Fruit fly (Drosophila melanogaster) whole organism, wandering third instar larva: Measurements from ENCODE around the gene vri.
A peak's percentile ranks its signal among the peaks of the same experiment; 100 is the strongest.

Experiments used
- Abd-B ChIP-seq: fragments of >200 bp; optimal IDR thresholded peaks from 2 replicates; lab custom pipeline; 2017; ENCODE audit warnings: missing biosample characterization, missing genetic modification characterization
- CG9705 ChIP-seq: fragments of 200-800 bp; sonication (Bioruptor generic); optimal IDR thresholded peaks from 2 replicates; lab custom pipeline; 2018; ENCODE audit warnings: missing biosample characterization, mild to moderate bottlenecking, missing genetic modification characterization
- CrebA ChIP-seq: fragments of 200-800 bp; sonication (Bioruptor generic); optimal IDR thresholded peaks from 2 replicates; lab custom pipeline; 2016; ENCODE audit warnings: missing biosample characterization, mild to moderate bottlenecking, missing genetic modification characterization, borderline replicate concordance
- Dif ChIP-seq: fragments of 200-275, 200-300 bp; sonication (Bioruptor generic); optimal IDR thresholded peaks from 2 replicates; lab custom pipeline; 2018; ENCODE audit warnings: missing biosample characterization, missing genetic modification characterization; ENCODE audit not compliant: partially characterized antibody
- Hnf4 ChIP-seq: fragments of 200-800 bp; sonication (Bioruptor generic); optimal IDR thresholded peaks from 2 replicates; lab custom pipeline; 2016; ENCODE audit warnings: missing biosample characterization, mild to moderate bottlenecking, missing genetic modification characterization
- Hr78 ChIP-seq: fragments of >200 bp; optimal IDR thresholded peaks from 2 replicates; lab custom pipeline; 2017; ENCODE audit warnings: missing biosample characterization, missing genetic modification characterization
- Hr83 ChIP-seq: fragments of 200-300 bp; sonication (Bioruptor generic); optimal IDR thresholded peaks from 2 replicates; lab custom pipeline; 2016; ENCODE audit warnings: missing biosample characterization, mild to moderate bottlenecking, missing genetic modification characterization, moderate library complexity; ENCODE audit not compliant: poor library complexity, severe bottlenecking
- Jra ChIP-seq: sonication (Bioruptor generic); optimal IDR thresholded peaks from 2 replicates; lab custom pipeline; 2016; ENCODE audit warnings: missing biosample characterization, missing genetic modification characterization
- Mio ChIP-seq: sonication (Bioruptor generic); optimal IDR thresholded peaks from 2 replicates; lab custom pipeline; 2016; ENCODE audit warnings: missing biosample characterization, missing genetic modification characterization
- Myc ChIP-seq: fragments of >200 bp; optimal IDR thresholded peaks from 2 replicates; lab custom pipeline; 2017
- N ChIP-seq: fragments of >200 bp; optimal IDR thresholded peaks from 2 replicates; lab custom pipeline; 2018; ENCODE audit warnings: missing biosample characterization, missing external identifiers, missing genetic modification characterization
- OdsH ChIP-seq: fragments of 200-800 bp; sonication (Bioruptor generic); optimal IDR thresholded peaks from 2 replicates; lab custom pipeline; 2016; ENCODE audit warnings: missing biosample characterization, mild to moderate bottlenecking, missing genetic modification characterization
- Rel ChIP-seq, 2 experiments: fragments of 200-800 bp; sonication (Bioruptor generic) in 1 of 2; optimal IDR thresholded peaks; 2 replicates in 1 of 2; 3 replicates in 1 of 2; lab custom pipeline; 2016 to 2019; ENCODE audit warnings: mild to moderate bottlenecking in 2 of 2, missing biosample characterization in 2 of 2, missing genetic modification characterization in 2 of 2, moderate library complexity in 1 of 2
- Vsx2 ChIP-seq: fragments of 200-300, 225-300 bp; sonication (Bioruptor generic); optimal IDR thresholded peaks from 2 replicates; lab custom pipeline; 2018; ENCODE audit warnings: missing biosample characterization, missing genetic modification characterization; ENCODE audit not compliant: partially characterized antibody
- br ChIP-seq: fragments of 200-800 bp; sonication (Bioruptor generic); optimal IDR thresholded peaks from 2 replicates; lab custom pipeline; 2016; ENCODE audit warnings: missing biosample characterization, missing genetic modification characterization
- dl ChIP-seq, 2 experiments: fragments of 175-275, 200-275 bp in 1 of 2; fragments of 200-275 bp in 1 of 2; sonication (Bioruptor generic); optimal IDR thresholded peaks; lab custom pipeline; 2018; ENCODE audit warnings: mild to moderate bottlenecking in 2 of 2, missing biosample characterization in 2 of 2, missing genetic modification characterization in 2 of 2, moderate library complexity in 2 of 2; ENCODE audit not compliant: partially characterized antibody in 2 of 2, insufficient read depth in 1 of 2
- dsf ChIP-seq: sonication (Bioruptor generic); optimal IDR thresholded peaks from 2 replicates; lab custom pipeline; 2016; ENCODE audit warnings: missing biosample characterization, missing genetic modification characterization, borderline replicate concordance
- ey ChIP-seq: fragments of 200-800 bp; sonication (Bioruptor generic); optimal IDR thresholded peaks from 2 replicates; lab custom pipeline; 2016; ENCODE audit warnings: missing biosample characterization, missing genetic modification characterization
- fru ChIP-seq: fragments of 200-800 bp; sonication (Bioruptor generic); optimal IDR thresholded peaks from 3 replicates; lab custom pipeline; 2016; ENCODE audit warnings: missing biosample characterization, mild to moderate bottlenecking, missing genetic modification characterization
- h ChIP-seq: fragments of 200-800 bp; sonication (Bioruptor generic); optimal IDR thresholded peaks from 3 replicates; lab custom pipeline; 2016; ENCODE audit warnings: missing biosample characterization, mild to moderate bottlenecking, missing genetic modification characterization
- pan ChIP-seq: fragments of >200 bp; optimal IDR thresholded peaks from 2 replicates; lab custom pipeline; 2017
- sage ChIP-seq: fragments of 200-800 bp; sonication (Bioruptor generic); optimal IDR thresholded peaks from 2 replicates; lab custom pipeline; 2016; ENCODE audit warnings: missing biosample characterization, mild to moderate bottlenecking, missing genetic modification characterization
- sv ChIP-seq: fragments of 200-800 bp; sonication (Bioruptor generic); optimal IDR thresholded peaks from 3 replicates; lab custom pipeline; 2016; ENCODE audit warnings: missing biosample characterization, missing genetic modification characterization
- tai ChIP-seq: sonication (Bioruptor generic); optimal IDR thresholded peaks from 2 replicates; lab custom pipeline; 2016; ENCODE audit warnings: missing biosample characterization, missing genetic modification characterization
- usp ChIP-seq: fragments of >200 bp; optimal IDR thresholded peaks from 2 replicates; lab custom pipeline; 2017; ENCODE audit warnings: missing biosample characterization, missing genetic modification characterization

Gene vri

DNA sequence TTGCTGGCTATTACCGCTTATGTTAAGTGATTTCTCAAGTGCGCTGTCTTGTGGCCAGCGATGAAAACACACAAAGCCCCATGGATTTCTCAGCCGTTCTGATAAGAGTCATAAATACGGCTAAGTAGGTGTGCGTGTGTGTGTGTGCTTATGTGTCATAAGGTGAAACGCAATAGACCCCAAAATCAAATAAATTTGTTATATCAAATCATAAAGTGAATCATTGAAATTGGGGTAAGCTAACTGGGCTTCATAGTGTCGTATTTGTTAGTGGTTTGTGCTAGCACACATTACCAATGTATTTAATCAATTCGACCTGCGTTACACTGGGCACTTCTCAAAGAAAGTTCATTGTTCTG, 10.9 kb downstream of the vri start:
- TF ChIP-seq usp (GFP tag; lab: Kevin White, UChicago) (no peak), CG9705 (GFP tag; lab: Kevin White, UChicago) (no peak), Hr83 (GFP tag; lab: Kevin White, UChicago) (no peak), Dif (GFP tag; lab: Kevin White, UChicago) (peak; percentile 13), fru (GFP tag; lab: Kevin White, UChicago) (no peak)

DNA sequence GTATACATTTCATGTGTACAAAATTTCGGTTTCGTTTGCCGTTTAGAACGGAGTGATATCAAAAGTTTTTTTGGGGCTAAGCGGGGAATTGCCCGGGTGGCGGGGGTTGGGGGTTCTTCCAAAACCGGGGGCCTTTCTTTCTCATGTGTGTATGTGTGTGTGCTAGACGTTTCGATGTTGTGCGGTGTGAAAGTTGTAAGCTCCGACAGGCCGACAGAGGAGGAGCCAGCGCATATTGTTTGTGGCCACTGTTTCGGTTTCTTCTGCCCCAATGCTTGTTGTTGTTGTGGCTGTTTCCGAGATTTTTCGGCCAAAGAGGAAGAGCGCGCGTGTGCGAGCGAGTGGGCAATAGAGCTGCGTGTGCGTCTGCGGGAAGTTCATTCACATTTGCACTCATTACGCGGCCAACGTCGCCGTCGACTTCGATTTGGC, 11.5 kb downstream of the vri start:
- no peak for TF ChIP-seq Mio (GFP tag; lab: Kevin White, UChicago)
- TF ChIP-seq Rel (GFP tag; optimal IDR thresholded peaks at IDR 0.05; lab: Kevin White, UChicago) = no peak
- peak; percentile 50 for TF ChIP-seq Rel (tag; optimal IDR thresholded peaks at IDR 0.05; lab: Kevin White, UChicago)
- peak; percentile 22 for TF ChIP-seq h (GFP tag; lab: Kevin White, UChicago)
- TF ChIP-seq, all 38 proteins: peak for 2

DNA sequence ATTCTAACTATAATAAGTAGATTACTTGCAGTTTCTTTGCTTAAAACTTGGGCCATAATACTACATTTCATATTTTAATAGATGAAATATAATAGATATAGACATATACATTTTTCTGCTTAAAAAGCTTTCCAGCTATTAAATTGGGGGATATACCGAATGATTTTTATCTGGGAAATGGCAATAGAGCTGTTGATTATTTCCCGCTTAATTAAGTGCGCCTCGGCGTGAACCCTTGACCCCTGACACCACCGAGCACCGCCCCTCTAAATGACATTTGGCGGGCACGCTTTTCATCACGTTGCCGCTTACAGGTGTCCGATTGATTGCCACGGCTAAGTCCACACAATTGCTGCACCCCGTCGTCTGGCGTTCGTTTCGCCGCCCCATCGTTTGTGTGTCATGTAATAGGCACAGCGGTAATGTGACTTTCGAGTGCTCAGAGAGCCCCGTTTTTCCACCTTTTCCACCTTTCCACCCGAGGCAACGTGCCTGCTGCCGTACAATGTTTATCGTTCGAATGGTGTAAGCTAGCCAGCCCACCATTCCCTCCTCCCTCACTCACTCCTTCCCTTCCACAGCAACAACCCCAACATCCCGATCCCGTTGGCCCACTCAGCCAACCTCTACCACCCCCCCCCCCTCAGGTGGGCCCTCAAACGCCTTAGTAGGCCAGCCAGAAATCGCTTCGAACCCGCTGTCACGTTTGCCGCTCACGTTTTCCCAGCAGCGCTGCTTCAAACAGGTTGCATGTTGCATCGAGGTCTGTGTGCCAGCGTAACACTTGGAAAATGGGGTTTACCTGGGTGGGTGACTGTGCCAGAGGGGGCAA, 12.3 kb downstream of the vri start:
- no peak for TF ChIP-seq tai (GFP tag; lab: Kevin White, UChicago)
- no peak for TF ChIP-seq Rel (GFP tag; optimal IDR thresholded peaks at IDR 0.05; lab: Kevin White, UChicago)
- TF ChIP-seq Rel (tag; optimal IDR thresholded peaks at IDR 0.05; lab: Kevin White, UChicago) = peak; percentile 67

DNA sequence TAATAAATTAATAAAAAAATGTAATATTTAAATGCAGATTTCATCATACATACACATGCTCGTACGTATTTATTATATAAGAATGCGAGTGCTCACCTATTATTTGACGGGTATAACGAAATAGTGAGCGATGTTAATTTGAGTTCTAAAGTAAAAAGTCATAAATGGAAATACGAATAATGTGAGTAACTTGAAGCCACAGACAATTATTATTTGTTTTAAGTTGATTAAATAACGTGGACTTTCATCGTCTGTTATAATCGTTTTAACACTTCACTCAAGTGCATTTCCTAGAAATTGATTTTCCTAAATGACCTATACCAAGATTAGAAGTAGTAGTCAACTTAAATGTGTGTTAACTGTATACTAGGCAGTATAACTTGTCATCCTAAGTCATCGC, 13.5 kb downstream of the vri start:
- no peak for TF ChIP-seq CG9705 (GFP tag; lab: Kevin White, UChicago)
- no peak for TF ChIP-seq Hr78 (GFP tag; lab: Kevin White, UChicago)
- no peak for TF ChIP-seq Abd-B
- no peak for TF ChIP-seq sv
- no peak for TF ChIP-seq N (GFP tag; lab: Kevin White, UChicago)
- TF ChIP-seq dl (GFP tag; optimal IDR thresholded peaks at IDR 0.05; lab: Kevin White, UChicago; ENCODE audit: insufficient read depth in 1 of 2, partially characterized antibody in 2 of 2) = no peak
- TF ChIP-seq Dif (GFP tag; lab: Kevin White, UChicago) = no peak
- TF ChIP-seq usp (GFP tag; lab: Kevin White, UChicago) = no peak
- TF ChIP-seq Mio (GFP tag; lab: Kevin White, UChicago) = no peak
- TF ChIP-seq dsf (GFP tag; lab: Kevin White, UChicago) = no peak
- TF ChIP-seq Hnf4 = no peak
- TF ChIP-seq Rel (GFP tag; optimal IDR thresholded peaks at IDR 0.05; lab: Kevin White, UChicago) = no peak
- TF ChIP-seq Rel (tag; optimal IDR thresholded peaks at IDR 0.05; lab: Kevin White, UChicago) = no peak

DNA sequence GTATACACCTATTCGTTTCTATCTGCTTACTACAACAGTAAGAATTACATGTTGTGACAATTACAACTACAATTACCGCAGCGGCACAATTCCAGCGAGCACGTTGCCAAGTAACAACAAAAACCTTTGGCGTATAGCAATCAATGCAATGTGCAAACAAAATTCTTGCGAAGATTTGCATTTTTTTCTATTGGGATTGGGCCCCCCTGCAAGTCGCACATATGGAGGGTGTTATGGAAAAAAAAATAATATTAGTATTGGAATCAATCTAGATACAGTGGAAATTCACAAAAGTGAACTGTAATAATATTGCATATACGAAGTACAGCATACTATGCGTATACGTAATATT, 13.9 kb downstream of the vri start:
- no peak for TF ChIP-seq CrebA (GFP tag; lab: Kevin White, UChicago)
- no peak for TF ChIP-seq Myc (lab: Kevin White, UChicago)
- TF ChIP-seq br (GFP tag; lab: Kevin White, UChicago) = no peak
- TF ChIP-seq Mio (GFP tag; lab: Kevin White, UChicago) = no peak
- no peak for TF ChIP-seq Hr83 (GFP tag; lab: Kevin White, UChicago)
- TF ChIP-seq Dif (GFP tag; lab: Kevin White, UChicago) = no peak
- TF ChIP-seq Vsx2 (GFP tag; lab: Kevin White, UChicago) = no peak
- no peak for TF ChIP-seq CG9705 (GFP tag; lab: Kevin White, UChicago)
- no peak for TF ChIP-seq sage (GFP tag; lab: Kevin White, UChicago)
- TF ChIP-seq Jra = no peak
- TF ChIP-seq sv = no peak
- no peak for TF ChIP-seq h (GFP tag; lab: Kevin White, UChicago)
- TF ChIP-seq OdsH (GFP tag; lab: Kevin White, UChicago) = no peak
- TF ChIP-seq dl (GFP tag; optimal IDR thresholded peaks at IDR 0.05; lab: Kevin White, UChicago; ENCODE audit: insufficient read depth in 1 of 2, partially characterized antibody in 2 of 2) = no peak
- TF ChIP-seq usp (GFP tag; lab: Kevin White, UChicago) = no peak
- no peak for TF ChIP-seq Abd-B
- TF ChIP-seq pan (lab: Kevin White, UChicago) = no peak
- TF ChIP-seq Hnf4 = no peak
- no peak for TF ChIP-seq ey
- no peak for TF ChIP-seq N (GFP tag; lab: Kevin White, UChicago)
